Fruit fly (Drosophila melanogaster) whole organism, embryonic: ENCODE measurements around the gene CG42471.

Experiments used
- Ada2b ChIP-seq: fragments of 200-800 bp; sonication (Bioruptor generic); IDR thresholded peaks from 2 replicates; pipeline ENCODE4 v1.3.6; 2022; ENCODE audit warnings: missing biosample characterization, missing genetic modification characterization
- Atf6 ChIP-seq: fragments of 200-800 bp; sonication (Bioruptor generic); IDR thresholded peaks from 2 replicates; pipeline ENCODE4 v1.3.6; 2022; ENCODE audit warnings: missing biosample characterization, missing genetic modification characterization
- CG10543 ChIP-seq: fragments of 200-800 bp; sonication (Bioruptor generic); optimal IDR thresholded peaks from 3 replicates; lab custom pipeline; 2017; ENCODE audit warnings: missing biosample characterization, mild to moderate bottlenecking, missing genetic modification characterization, moderate library complexity
- CG12744 ChIP-seq: fragments of 200-800 bp; sonication (Bioruptor generic); optimal IDR thresholded peaks from 2 replicates; lab custom pipeline; 2016; ENCODE audit warnings: missing biosample characterization, missing genetic modification characterization
- CG13123 ChIP-seq: fragments of 200-800 bp; sonication (Bioruptor generic); optimal IDR thresholded peaks from 2 replicates; lab custom pipeline; 2016; ENCODE audit warnings: missing biosample characterization, missing genetic modification characterization
- CG14014 ChIP-seq: fragments of 200-800 bp; sonication (Bioruptor generic); IDR thresholded peaks from 2 replicates; pipeline ENCODE4 v1.3.6; 2022; ENCODE audit warnings: missing biosample characterization, missing genetic modification characterization
- CG14667 ChIP-seq: fragments of 200-800 bp; sonication (Bioruptor generic); IDR thresholded peaks from 2 replicates; pipeline ENCODE4 v1.3.6; 2022; ENCODE audit warnings: missing biosample characterization, missing genetic modification characterization
- CG15601 ChIP-seq: fragments of 200-800 bp; sonication (Bioruptor generic); optimal IDR thresholded peaks from 3 replicates; lab custom pipeline; 2019; ENCODE audit warnings: missing biosample characterization, mild to moderate bottlenecking, missing genetic modification characterization, moderate library complexity
- CG18619 ChIP-seq: fragments of 200-800 bp; sonication (Bioruptor generic); optimal IDR thresholded peaks from 3 replicates; lab custom pipeline; 2017; ENCODE audit warnings: missing biosample characterization, mild to moderate bottlenecking, missing genetic modification characterization
- CG2116 ChIP-seq: fragments of 200-800 bp; sonication (Bioruptor generic); optimal IDR thresholded peaks from 3 replicates; lab custom pipeline; 2018; ENCODE audit warnings: missing biosample characterization, mild to moderate bottlenecking, missing genetic modification characterization
- CG4854 ChIP-seq: fragments of 200-800 bp; sonication (Bioruptor generic); optimal IDR thresholded peaks from 2 replicates; lab custom pipeline; 2016; ENCODE audit warnings: missing biosample characterization, missing genetic modification characterization, inconsistent platforms
- CG5953 ChIP-seq: fragments of 200-800 bp; sonication (Bioruptor generic); IDR thresholded peaks from 2 replicates; pipeline ENCODE4 v1.3.6; 2022; ENCODE audit warnings: missing biosample characterization, missing genetic modification characterization
- CG6254 ChIP-seq: fragments of 200-800 bp; sonication (Bioruptor generic); optimal IDR thresholded peaks from 3 replicates; lab custom pipeline; 2017; ENCODE audit warnings: mild to moderate bottlenecking, missing biosample characterization, missing genetic modification reagents, missing genetic modification characterization
- CG7839 ChIP-seq: fragments of 200-800 bp; sonication (Bioruptor generic); optimal IDR thresholded peaks from 3 replicates; lab custom pipeline; 2018; ENCODE audit warnings: missing biosample characterization, mild to moderate bottlenecking, missing genetic modification characterization, moderate library complexity
- CG8765 ChIP-seq: fragments of 200-800 bp; sonication (Bioruptor generic); IDR thresholded peaks from 2 replicates; pipeline ENCODE4 v1.3.6; 2022; ENCODE audit warnings: missing biosample characterization, missing genetic modification characterization
- CG9437 ChIP-seq: fragments of 200-800 bp; sonication (Bioruptor generic); optimal IDR thresholded peaks from 2 replicates; lab custom pipeline; 2018; ENCODE audit warnings: missing biosample characterization, mild to moderate bottlenecking, missing genetic modification characterization
- CrebB ChIP-seq: fragments of 200-800 bp; sonication (Bioruptor generic); optimal IDR thresholded peaks from 3 replicates; lab custom pipeline; 2018; ENCODE audit warnings: missing biosample characterization, mild to moderate bottlenecking, missing genetic modification characterization
- Dad ChIP-seq: fragments of 200-800 bp; sonication (Bioruptor generic); optimal IDR thresholded peaks from 3 replicates; lab custom pipeline; 2016; ENCODE audit warnings: missing biosample characterization, missing genetic modification characterization
- Dp ChIP-seq: fragments of 200-800 bp; sonication (Bioruptor generic); optimal IDR thresholded peaks from 2 replicates; lab custom pipeline; 2018; ENCODE audit warnings: missing biosample characterization, mild to moderate bottlenecking, missing genetic modification characterization, moderate library complexity
- Fer1 ChIP-seq: fragments of 200-800 bp; sonication (Bioruptor generic); optimal IDR thresholded peaks from 2 replicates; lab custom pipeline; 2017; ENCODE audit warnings: missing biosample characterization, mild to moderate bottlenecking, missing genetic modification characterization
- GATAe ChIP-seq: fragments of 200-800 bp; sonication (Bioruptor generic); conservative IDR thresholded peaks from 2 replicates; pipeline ENCODE4 v1.3.6; 2022; ENCODE audit warnings: missing biosample characterization, missing genetic modification characterization
- Hey ChIP-seq: fragments of 200-800 bp; sonication (Bioruptor generic); optimal IDR thresholded peaks from 3 replicates; lab custom pipeline; 2018; ENCODE audit warnings: missing biosample characterization, mild to moderate bottlenecking, missing genetic modification characterization
- Lpt ChIP-seq: fragments of >200 bp; optimal IDR thresholded peaks from 2 replicates; lab custom pipeline; 2018; ENCODE audit warnings: missing biosample characterization, missing genetic modification characterization
- Mad ChIP-seq: fragments of 200-800 bp; sonication (Bioruptor generic); optimal IDR thresholded peaks from 2 replicates; lab custom pipeline; 2016; ENCODE audit warnings: missing biosample characterization, missing genetic modification characterization
- Meics ChIP-seq: fragments of 200-800 bp; sonication (Bioruptor generic); optimal IDR thresholded peaks from 2 replicates; lab custom pipeline; 2017; ENCODE audit warnings: missing biosample characterization, mild to moderate bottlenecking, missing genetic modification characterization
- Nf-YA ChIP-seq: fragments of 200-800 bp; sonication (Bioruptor generic); IDR thresholded peaks from 2 replicates; pipeline ENCODE4 v1.3.6; 2022; ENCODE audit warnings: missing biosample characterization, missing genetic modification characterization
- Opbp ChIP-seq: fragments of 200-800 bp; sonication (Bioruptor generic); IDR thresholded peaks from 3 replicates; pipeline ENCODE4 v1.3.6; 2022; ENCODE audit warnings: missing biosample characterization, missing genetic modification characterization; ENCODE audit not compliant: partially characterized antibody
- Ptx1 ChIP-seq: fragments of 200-800 bp; sonication (Bioruptor generic); IDR thresholded peaks from 2 replicates; pipeline ENCODE4 v1.3.6; 2022; ENCODE audit warnings: missing biosample characterization, missing genetic modification characterization
- Sox100B ChIP-seq: fragments of 200-800 bp; sonication (Bioruptor generic); optimal IDR thresholded peaks from 3 replicates; lab custom pipeline; 2018; ENCODE audit warnings: missing biosample characterization, mild to moderate bottlenecking, missing genetic modification characterization
- Stat92E ChIP-seq, 3 experiments: fragments of >200 bp in 2 of 3; fragments of 200-800 bp in 1 of 3; sonication (Bioruptor generic) in 1 of 3; optimal IDR thresholded peaks; 2 replicates each; lab custom pipeline; 2017 to 2019; ENCODE audit warnings: missing biosample characterization in 3 of 3, missing genetic modification characterization in 3 of 3, mild to moderate bottlenecking in 1 of 3, moderate library complexity in 1 of 3
- ab ChIP-seq: fragments of 200-800 bp; sonication (Bioruptor generic); optimal IDR thresholded peaks from 2 replicates; lab custom pipeline; 2016; ENCODE audit warnings: missing biosample characterization, missing genetic modification characterization
- aop ChIP-seq: fragments of 200-800 bp; sonication (Bioruptor generic); IDR thresholded peaks from 2 replicates; pipeline ENCODE4 v1.3.6; 2022; ENCODE audit warnings: missing biosample characterization, missing genetic modification characterization
- az2 ChIP-seq: fragments of 200-800 bp; sonication (Bioruptor generic); optimal IDR thresholded peaks from 3 replicates; lab custom pipeline; 2016; ENCODE audit warnings: missing biosample characterization, missing genetic modification characterization
- bowl ChIP-seq: fragments of 200-800 bp; sonication (Bioruptor generic); IDR thresholded peaks from 2 replicates; pipeline ENCODE4 v1.3.6; 2022; ENCODE audit warnings: missing biosample characterization, missing genetic modification characterization
- cato ChIP-seq: fragments of 200-800 bp; sonication (Bioruptor generic); optimal IDR thresholded peaks from 2 replicates; lab custom pipeline; 2016; ENCODE audit warnings: missing biosample characterization, missing genetic modification characterization, borderline replicate concordance
- chinmo ChIP-seq: fragments of 200-800 bp; sonication (Bioruptor generic); IDR thresholded peaks from 4 replicates; pipeline ENCODE4 v1.3.6; 2022; ENCODE audit warnings: missing biosample characterization, missing genetic modification characterization; ENCODE audit not compliant: partially characterized antibody
- chm ChIP-seq: fragments of 200-800 bp; sonication (Bioruptor generic); IDR thresholded peaks from 2 replicates; pipeline ENCODE4 v1.3.6; 2022; ENCODE audit warnings: missing biosample characterization, missing genetic modification characterization
- crp ChIP-seq, 2 experiments: fragments of 200-800 bp; sonication (Bioruptor generic); optimal IDR thresholded peaks; 2 replicates in 1 of 2; 3 replicates in 1 of 2; lab custom pipeline; 2017; ENCODE audit warnings: missing biosample characterization in 2 of 2, missing genetic modification characterization in 2 of 2, mild to moderate bottlenecking in 1 of 2, moderate library complexity in 1 of 2
- grn ChIP-seq: fragments of 200-800 bp; sonication (Bioruptor generic); optimal IDR thresholded peaks from 3 replicates; lab custom pipeline; 2017; ENCODE audit warnings: missing biosample characterization, missing genetic modification characterization
- gt ChIP-seq: fragments of 200-800 bp; sonication (Bioruptor generic); IDR thresholded peaks from 2 replicates; pipeline ENCODE4 v1.3.6; 2022; ENCODE audit warnings: missing biosample characterization, missing genetic modification characterization
- h ChIP-seq: fragments of >200 bp; optimal IDR thresholded peaks from 2 replicates; lab custom pipeline; 2017
- hb ChIP-seq: fragments of 200-800 bp; sonication (Bioruptor generic); IDR thresholded peaks from 3 replicates; pipeline ENCODE4 v1.3.6; 2022; ENCODE audit warnings: missing biosample characterization, missing genetic modification characterization; ENCODE audit not compliant: partially characterized antibody
- lab ChIP-seq: fragments of 200-800 bp; sonication (Bioruptor generic); optimal IDR thresholded peaks from 3 replicates; lab custom pipeline; 2017; ENCODE audit warnings: missing biosample characterization, missing genetic modification characterization, mild to moderate bottlenecking, moderate library complexity, missing genetic modification reagents
- luna ChIP-seq: fragments of 200-800 bp; sonication (Bioruptor generic); optimal IDR thresholded peaks from 2 replicates; lab custom pipeline; 2016; ENCODE audit warnings: missing biosample characterization, missing genetic modification characterization
- mirr ChIP-seq: fragments of 200-800 bp; sonication (Bioruptor generic); optimal IDR thresholded peaks from 3 replicates; lab custom pipeline; 2018; ENCODE audit warnings: missing biosample characterization, mild to moderate bottlenecking, missing genetic modification characterization
- nom ChIP-seq: fragments of 200-800 bp; sonication (Bioruptor generic); optimal IDR thresholded peaks from 2 replicates; lab custom pipeline; 2017; ENCODE audit warnings: missing biosample characterization, missing genetic modification characterization, mild to moderate bottlenecking, moderate library complexity, missing genetic modification reagents
- oc ChIP-seq: fragments of 200-800 bp; sonication (Bioruptor generic); optimal IDR thresholded peaks from 2 replicates; lab custom pipeline; 2018; ENCODE audit warnings: missing biosample characterization, mild to moderate bottlenecking, missing genetic modification characterization, moderate library complexity
- peb ChIP-seq: fragments of 200-800 bp; sonication (Bioruptor generic); IDR thresholded peaks from 2 replicates; pipeline ENCODE4 v1.3.6; 2022; ENCODE audit warnings: missing biosample characterization, missing genetic modification characterization
- sd ChIP-seq: fragments of 200-800 bp; sonication (Bioruptor generic); optimal IDR thresholded peaks from 3 replicates; lab custom pipeline; 2018; ENCODE audit warnings: missing biosample characterization, mild to moderate bottlenecking, missing genetic modification characterization, moderate library complexity
- sens ChIP-seq: fragments of 200-800 bp; sonication (Bioruptor generic); peaks from one replicate; lab custom pipeline; 2016; ENCODE audit warnings: missing biosample characterization, missing genetic modification characterization
- tio ChIP-seq: fragments of 200-800 bp; sonication (Bioruptor generic); optimal IDR thresholded peaks from 2 replicates; lab custom pipeline; 2017; ENCODE audit warnings: missing biosample characterization, missing genetic modification characterization, inconsistent platforms
- tna ChIP-seq: fragments of 200-800 bp; sonication (Bioruptor generic); IDR thresholded peaks from 2 replicates; pipeline ENCODE4 v1.3.6; 2022; ENCODE audit warnings: missing biosample characterization, missing genetic modification characterization; ENCODE audit not compliant: partially characterized antibody

CG42471 gene

DNA sequence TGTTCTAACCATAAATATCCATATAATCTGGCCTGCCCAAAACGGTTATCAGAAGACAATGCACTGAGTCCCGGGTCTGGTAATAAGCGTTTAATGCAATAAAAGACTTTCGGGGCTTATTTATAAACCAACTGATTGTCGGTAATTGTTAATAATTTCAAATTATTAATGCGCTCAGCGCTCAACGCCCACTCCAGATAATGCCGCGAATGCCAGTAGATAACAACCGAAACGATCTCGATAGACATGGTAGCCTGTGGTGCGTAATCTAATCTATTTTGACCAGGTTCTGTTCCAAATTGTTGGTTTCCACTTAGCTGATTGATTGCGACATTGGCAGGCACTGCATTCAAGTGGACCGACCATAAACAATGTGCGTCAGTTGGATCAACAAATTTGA, 13.2 kb downstream of the CG42471 start (continued):
- TF ChIP-seq chinmo (GFP tag; lab: Robert Waterston, UW) (0 out of 4 replicates have a peak, but pooled peaks have one; percentile 54), grn (GFP tag; lab: Kevin White, UChicago) (peak; percentile 87), bowl (GFP tag; lab: Robert Waterston, UW) (no peak), peb (no peak), luna (GFP tag; lab: Kevin White, UChicago) (no peak), Fer1 (peak; percentile 11), Sox100B (GFP tag; lab: Kevin White, UChicago) (no peak), Nf-YA (GFP tag; lab: Robert Waterston, UW) (no peak), hb (GFP tag; lab: Robert Waterston, UW) (no peak), Atf6 (GFP tag; lab: Robert Waterston, UW) (no peak), CG5953 (GFP tag; lab: Robert Waterston, UW) (no peak), Dad (GFP tag; lab: Kevin White, UChicago) (no peak), sens (GFP tag; lab: Kevin White, UChicago) (peak; percentile 10), CG4854 (no peak), CG15601 (tag; lab: Kevin White, UChicago) (no peak), Ptx1 (GFP tag; lab: Robert Waterston, UW) (peak; percentile 33; the same call in 1 of the 2 replicates), CG18619 (GFP tag; lab: Kevin White, UChicago) (no peak), tna (GFP tag; lab: Robert Waterston, UW) (no peak), Hey (peak; percentile 92), chm (GFP tag; lab: Robert Waterston, UW) (no peak), CG10543 (GFP tag; lab: Kevin White, UChicago) (peak; percentile 54), CG12744 (no peak), lab (GFP tag; lab: Kevin White, UChicago) (peak; percentile 59), CG8765 (GFP tag; lab: Robert Waterston, UW) (no peak), CG7839 (no peak), az2 (GFP tag; lab: Kevin White, UChicago) (no peak), Opbp (GFP tag; lab: Robert Waterston, UW) (no peak), Stat92E (GFP tag; optimal IDR thresholded peaks at IDR 0.05; lab: Kevin White, UChicago) (no peak), ab (GFP tag; lab: Kevin White, UChicago) (no peak), aop (GFP tag; lab: Robert Waterston, UW) (no peak), CG9437 (no peak), CG14667 (GFP tag; lab: Robert Waterston, UW) (no peak), cato (GFP tag; lab: Kevin White, UChicago) (no peak), Meics (GFP tag; lab: Kevin White, UChicago) (no peak), mirr (peak; percentile 86), tio (GFP tag; lab: Kevin White, UChicago) (no peak), h (no peak), GATAe (GFP tag; lab: Robert Waterston, UW) (peak; percentile 82), sd (tag; lab: Kevin White, UChicago) (peak; percentile 59), CG6254 (no peak), Ada2b (GFP tag; lab: Robert Waterston, UW) (no peak), oc (tag; lab: Kevin White, UChicago) (no peak), Dp (GFP tag; lab: Kevin White, UChicago) (no peak), nom (GFP tag; lab: Kevin White, UChicago) (no peak), Mad (GFP tag; lab: Kevin White, UChicago) (no peak), crp (GFP tag; optimal IDR thresholded peaks at IDR 0.05; lab: Kevin White, UChicago) (no peak), CG14014 (no peak), Lpt (no peak), CG13123 (GFP tag; lab: Kevin White, UChicago) (no peak), CG2116 (GFP tag; lab: Kevin White, UChicago) (no peak), gt (GFP tag; lab: Robert Waterston, UW) (no peak), CrebB (no peak)
